Worm (Caenorhabditis elegans) whole organism, dauer: ENCODE results near the gene F55C5.10.

Source experiments
- unc-62 ChIP-seq: sonication (generic microtip); optimal IDR thresholded peaks from 2 replicates; lab custom pipeline; 2017; ENCODE audit warnings: missing biosample characterization, missing genetic modification reagents, missing genetic modification characterization

F55C5.10 gene

DNA sequence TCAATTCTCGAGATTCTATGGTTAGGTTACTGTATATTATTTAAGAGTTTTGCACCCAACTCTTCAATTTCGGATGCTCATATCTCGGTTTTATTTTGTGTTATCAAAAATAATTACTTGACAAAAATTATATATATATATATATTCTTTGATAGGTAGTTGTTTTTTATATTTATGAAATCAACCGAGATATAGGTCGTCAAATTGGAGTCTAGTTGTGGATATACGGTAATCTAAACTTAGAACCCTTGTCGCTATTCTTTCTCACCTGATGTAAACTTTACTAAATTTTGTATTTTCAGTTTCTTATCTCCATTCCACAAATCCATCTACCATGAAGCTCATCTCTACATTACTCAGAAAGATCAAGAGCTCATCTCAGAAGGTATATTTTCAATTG, at the start of gene F55C5.10:
Gene F55C5.10, plus strand, starts transcription at position 301 of the 400 bp plus-strand sequence.
- no peak for TF ChIP-seq unc-62

DNA sequence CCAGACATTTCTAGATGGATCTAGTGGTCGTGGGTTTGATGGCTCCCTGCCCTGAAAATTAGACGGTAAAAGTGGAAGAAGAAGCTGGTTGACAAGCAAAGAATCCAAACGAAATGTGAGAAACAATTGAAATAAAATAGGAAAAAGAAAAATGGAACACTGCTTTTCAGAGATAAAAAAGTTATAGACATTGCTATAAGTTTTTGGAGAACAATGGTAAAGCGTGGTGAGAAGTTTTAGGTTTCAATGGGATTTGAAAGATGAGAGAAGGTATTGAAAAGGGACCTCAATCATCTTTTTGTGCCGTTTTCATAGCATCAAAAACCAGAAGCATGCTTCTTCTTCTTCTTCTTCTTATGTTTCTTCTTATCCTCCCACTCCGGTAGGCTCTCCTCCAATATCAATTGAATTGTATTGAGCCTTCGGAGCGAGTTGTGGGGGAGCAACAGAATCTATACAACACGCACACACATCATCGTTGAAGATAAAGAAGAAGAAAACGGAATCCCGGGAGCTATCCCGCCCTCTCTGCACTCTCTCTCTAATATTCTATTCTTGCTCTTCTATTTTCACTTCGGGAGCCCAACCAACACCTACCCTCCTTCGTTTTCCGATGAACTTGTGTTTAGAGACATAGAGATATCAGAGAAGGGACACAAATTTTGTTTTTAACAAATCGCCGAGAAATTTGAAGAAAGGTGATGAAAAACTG, 48.8 kb upstream of the F55C5.10 start, which contains the start of gene myo-3:
Gene myo-3, minus strand, starts transcription at position 51 of the 712 bp plus-strand sequence.
- no peak for TF ChIP-seq unc-62

DNA sequence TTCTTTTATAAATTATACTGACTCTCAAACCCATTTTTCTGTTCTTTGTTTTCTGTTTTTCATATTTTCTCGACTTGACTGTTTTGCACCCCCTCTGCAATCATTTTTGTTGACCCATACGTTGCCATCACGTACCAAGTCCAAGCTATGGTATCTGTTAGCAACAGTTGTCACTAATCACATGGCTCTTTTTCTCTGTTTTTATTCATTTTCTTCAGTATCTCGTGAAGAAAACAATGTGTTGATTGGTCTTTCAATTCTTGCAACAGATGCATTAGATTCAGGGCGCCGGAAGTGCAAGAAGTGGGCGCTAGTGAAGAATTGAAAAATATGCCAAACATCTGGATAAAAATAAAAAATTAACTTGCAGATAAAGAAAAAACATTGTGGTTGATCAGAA, 47.8 kb upstream of the F55C5.10 start:
- no peak for TF ChIP-seq unc-62

DNA sequence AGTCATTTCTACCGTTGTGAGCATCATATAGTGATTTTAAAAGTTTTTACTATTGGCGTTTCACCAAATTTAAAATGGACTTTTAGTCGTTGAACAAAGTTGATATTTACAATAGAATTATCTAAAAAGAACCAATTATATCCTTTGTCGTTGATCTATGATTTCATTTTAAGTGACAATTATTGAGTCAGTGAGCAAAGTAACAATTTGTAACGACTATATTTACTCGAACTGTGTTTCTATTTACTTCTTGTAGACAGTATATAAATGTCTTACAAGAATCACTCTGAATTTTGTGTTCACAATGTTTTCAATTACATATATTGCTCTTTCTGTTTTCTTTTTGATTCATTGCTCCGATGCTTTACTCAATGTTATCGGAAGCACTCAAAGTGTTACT, 42.2 kb upstream of the F55C5.10 start, which contains the start of gene ttr-22:
Gene ttr-22, plus strand, starts transcription at position 301 of the 400 bp plus-strand sequence.
- no peak for TF ChIP-seq unc-62

DNA sequence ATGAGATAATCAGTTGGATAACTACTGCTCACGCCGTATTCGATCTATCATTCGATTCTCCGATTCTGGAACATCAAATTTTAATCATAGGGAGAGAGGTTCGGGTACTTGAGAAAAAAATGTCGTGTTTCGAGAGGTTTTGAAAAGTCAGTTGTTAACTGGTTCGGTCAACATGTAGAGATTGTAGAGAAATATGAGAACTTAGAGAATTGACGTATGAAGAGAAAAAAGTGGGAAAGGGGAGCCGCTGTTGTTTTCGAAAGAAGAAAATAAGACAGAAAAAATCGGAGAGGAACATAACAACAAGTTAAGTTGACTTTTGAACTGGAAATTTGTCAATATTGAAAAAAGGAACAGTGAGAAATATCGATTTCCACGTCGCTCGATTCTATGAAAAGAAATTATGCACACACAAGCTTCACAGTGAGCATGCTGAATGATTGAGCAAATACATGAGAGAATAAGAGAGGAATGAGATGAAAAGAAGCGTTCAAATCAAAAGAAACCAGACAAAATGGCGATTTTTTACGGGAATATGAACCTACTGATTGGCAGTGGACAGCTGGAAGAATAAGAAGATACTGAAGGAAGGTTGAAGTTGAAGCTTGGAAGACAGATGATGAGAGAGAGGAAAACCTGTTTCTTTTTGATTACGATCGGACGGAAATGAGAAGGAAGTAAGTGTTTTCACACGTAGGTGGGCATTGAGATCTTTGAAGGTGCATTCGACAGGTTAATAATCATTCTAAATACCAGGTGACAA, 38.1 kb upstream of the F55C5.10 start, which contains the start of the genes T04H1.13, slfl-5 and rad-50:
Gene T04H1.13, minus strand, starts transcription at position 51 of the 763 bp plus-strand sequence.
Gene slfl-5, minus strand, starts transcription at position 65 of the 763 bp plus-strand sequence.
Gene rad-50, plus strand, starts transcription at position 667 of the 763 bp plus-strand sequence.
- TF ChIP-seq unc-62: no peak

DNA sequence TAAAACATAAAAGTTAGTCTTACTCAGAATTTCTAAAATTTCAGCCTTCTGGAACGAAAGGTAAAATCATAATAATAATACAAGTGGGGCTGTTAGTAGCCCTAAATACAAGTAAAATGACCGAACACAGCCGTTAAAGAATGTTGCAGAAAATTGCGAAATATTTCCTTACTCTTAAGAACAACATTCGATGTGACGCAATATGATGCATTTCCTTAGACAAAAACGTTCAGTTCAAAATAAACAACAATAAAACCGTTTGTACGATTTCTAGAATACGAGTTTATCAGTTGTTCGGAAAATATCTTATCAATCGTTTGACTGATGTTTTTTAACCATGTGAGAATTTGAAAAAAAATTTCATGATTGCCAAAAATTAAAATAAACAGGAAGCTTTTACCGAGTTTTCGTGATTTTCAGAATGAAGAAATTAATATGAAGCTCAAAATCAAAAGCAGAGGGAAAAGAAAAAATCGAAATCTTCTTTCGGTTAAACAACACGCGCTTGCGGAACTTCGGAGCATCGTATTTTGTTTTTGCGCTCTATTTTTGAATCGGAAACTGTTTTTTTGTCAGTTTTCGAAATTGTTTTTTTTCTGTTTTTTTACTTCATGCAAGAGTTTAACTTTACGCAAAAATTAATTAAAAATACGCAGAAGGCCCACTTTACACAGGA, 37.4 kb upstream of the F55C5.10 start:
- no peak for TF ChIP-seq unc-62

DNA sequence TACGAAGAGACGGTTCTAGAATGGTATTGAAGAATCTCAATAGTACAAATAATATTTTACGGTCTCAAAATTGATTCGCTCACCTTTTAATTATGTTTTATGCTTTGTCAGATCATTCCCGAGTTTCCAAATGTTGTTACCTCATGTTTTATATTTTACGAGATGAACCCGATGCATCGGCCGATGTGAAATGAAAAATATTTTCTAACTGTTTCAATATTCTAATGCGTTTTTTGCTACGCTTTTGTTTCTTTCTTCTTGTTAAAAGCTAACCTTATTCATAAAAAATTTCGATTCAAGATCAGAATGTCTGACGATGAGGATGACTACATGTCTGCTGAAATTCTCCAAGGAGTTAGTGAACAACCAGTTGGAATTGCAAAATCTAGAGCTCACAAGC, 32.2 kb upstream of the F55C5.10 start, which contains the start of gene T04H1.5:
Gene T04H1.5, plus strand, starts transcription at position 301 of the 400 bp plus-strand sequence.
- TF ChIP-seq unc-62: no peak

DNA sequence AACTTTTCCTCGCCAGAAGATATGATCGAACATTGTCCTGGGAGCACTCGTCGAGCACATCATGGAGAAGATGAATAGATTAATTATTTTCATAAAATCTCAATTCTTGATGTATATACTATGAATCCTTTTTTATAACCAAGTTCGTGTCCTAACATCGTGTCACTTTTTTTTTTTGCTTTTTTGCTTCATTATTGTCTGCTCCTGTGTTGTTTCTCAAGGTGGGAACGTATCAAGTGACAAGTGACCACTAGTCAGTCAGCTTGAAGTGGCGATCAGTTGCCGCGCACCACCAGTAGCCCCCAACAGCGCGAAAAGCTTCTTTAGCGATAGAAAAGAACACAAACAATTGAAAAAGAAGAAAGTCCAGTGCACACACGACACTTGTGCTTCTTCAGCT, 31.0 kb upstream of the F55C5.10 start, which contains the start of gene lrx-1:
Gene lrx-1, plus strand, starts transcription at position 301 of the 400 bp plus-strand sequence.
- no peak for TF ChIP-seq unc-62

DNA sequence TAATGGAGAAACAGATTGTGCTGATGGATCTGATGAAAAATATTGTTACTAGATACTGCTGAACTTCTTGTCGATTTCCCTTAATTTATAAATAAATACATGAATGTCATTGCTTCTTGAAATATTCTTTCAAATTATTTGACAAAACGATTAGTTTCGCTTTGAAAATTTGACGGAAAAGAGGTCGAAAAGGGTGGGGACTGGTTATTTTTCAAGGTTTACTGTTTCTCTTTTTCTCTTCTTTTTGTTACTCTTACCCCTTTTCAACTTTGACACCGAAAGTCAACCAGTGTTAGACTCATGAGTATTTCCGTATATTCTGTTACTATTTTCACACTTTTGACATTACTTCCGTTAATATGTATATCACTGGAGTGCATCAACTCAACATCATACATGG, 27.9 kb upstream of the F55C5.10 start, which contains the start of gene T04H1.12:
Gene T04H1.12, plus strand, starts transcription at position 301 of the 400 bp plus-strand sequence.
- no peak for TF ChIP-seq unc-62

DNA sequence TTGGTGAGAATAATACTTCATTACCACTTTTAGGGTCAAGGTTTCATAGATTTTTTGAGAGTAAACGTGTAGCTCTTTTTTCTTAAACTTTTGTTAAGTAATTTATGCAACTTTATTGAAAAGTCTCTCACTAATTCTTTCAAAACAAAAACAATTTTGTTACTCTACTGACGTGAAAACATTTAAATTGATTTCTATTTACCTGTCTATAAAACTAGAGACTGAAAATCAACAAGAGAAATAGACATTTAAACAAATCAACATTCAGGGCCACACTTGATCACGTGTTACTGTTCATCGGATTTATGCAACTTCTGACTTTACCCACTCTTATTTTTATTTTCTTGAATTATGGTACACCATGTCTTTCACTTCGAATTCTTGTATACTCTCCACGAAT, 26.9 kb upstream of the F55C5.10 start, which contains the start of gene ugt-55:
Gene ugt-55, plus strand, starts transcription at position 301 of the 400 bp plus-strand sequence.
- TF ChIP-seq unc-62: no peak

DNA sequence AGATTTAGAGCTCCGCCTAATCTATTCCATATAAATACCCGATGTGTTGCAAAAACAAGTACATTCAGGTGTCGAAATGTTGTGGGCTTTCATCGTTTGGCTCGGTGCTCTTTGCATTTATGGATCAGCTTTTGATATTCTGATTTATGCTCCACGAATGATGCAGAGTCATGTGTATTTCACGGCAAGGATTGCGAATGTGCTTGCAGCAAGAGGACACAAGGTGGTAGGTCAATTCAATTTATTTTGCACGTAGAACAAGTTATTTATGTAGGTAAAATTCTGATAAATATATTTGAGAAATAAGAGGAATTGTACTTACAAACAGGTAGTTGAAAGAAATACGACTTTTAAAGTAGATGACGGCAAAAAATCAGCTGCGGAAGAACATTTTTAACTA, 24.4 kb upstream of the F55C5.10 start, which contains the start of gene ugt-56:
Gene ugt-56, plus strand, starts transcription at position 61 of the 400 bp plus-strand sequence.
- TF ChIP-seq unc-62: no peak

DNA sequence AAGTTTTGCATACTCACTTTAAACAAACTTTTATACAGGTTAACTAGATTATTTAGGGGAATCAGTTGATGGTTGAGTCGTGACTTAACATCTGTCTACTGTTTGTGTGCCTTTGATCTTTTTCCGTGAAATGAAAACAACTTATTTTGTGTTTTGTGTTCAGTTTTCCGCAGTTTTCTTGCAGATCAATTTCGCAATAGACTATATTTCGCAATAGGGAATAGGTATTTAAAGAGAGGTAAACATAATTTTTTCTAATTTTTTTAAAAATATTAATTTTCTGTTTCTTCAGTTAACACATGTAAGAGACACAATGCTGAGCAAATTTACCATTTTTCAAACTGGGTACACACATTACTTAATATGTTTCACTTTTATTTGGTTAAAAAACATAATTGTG, 21.9 kb upstream of the F55C5.10 start, which contains the start of gene tbb-6:
Gene tbb-6, plus strand, starts transcription at position 155 of the 400 bp plus-strand sequence.
- TF ChIP-seq unc-62: no peak

DNA sequence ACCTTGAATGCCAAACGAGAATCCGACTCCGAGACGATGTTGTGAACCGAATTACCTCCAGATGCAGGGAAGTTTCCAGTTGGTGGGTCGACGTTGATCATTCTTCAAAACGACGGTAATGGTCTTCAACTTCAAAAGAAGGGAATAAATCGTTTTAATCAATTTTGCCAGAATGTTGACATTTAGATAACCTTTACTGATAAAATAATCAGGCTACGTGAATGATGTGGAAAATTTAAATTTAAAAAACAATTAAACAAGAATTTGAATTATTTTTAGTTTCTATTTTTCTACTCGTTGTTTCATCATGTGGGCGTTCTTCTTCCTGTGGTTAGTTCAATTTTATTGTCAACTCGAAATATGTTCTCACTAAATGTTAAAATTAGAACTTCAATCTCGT, 19.6 kb upstream of the F55C5.10 start, which contains the start of gene ssp-35:
Gene ssp-35, minus strand, starts transcription at position 101 of the 400 bp plus-strand sequence.
- no peak for TF ChIP-seq unc-62

DNA sequence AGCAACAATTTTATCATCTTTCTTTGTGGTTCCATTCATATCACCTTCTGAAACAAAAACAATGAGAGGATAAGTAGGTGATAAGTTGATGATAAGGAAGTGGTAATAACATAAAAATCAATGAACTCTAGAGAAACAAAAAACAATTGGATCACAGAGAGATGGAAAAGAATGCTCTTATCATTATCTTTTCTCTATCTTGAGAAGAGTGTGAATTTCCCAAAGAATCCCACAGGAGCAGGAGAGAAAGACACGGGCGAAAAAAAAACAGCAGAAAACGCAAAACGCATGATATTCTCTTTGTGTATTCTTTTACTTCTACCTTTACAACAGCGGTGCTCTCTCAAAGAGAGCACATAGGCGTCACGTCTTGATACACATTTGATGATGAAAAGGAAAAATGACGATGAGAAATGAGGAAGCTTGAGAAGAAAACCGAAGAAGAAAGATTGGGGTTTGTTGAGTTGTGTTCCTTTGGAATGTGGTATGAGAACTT, 14.0 kb upstream of the F55C5.10 start, which contains the start of gene twk-24:
Gene twk-24, minus strand, starts transcription at position 51 of the 496 bp plus-strand sequence.
- TF ChIP-seq unc-62: no peak

DNA sequence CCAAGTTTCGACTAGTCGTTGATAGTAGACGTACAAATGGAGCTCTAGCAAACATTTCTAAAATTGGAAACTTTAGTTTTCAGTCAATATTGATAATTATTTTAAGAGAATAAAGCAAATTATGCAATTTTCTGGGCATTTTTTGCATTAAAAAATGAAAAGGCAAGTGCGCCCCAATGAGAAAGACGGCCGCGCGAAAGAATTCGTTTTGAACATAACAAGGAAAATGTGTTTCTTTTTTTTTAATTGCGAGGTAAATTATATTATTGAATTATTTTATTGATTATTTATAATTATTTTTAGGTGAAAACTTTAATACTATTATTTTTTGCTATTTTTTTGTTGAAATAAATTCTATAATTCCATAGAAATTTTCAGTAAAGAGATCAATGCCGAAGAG, 11.8 kb upstream of the F55C5.10 start, which contains the start of the genes tsfm-1 and capg-2:
Gene tsfm-1, minus strand, starts transcription at position 57 of the 400 bp plus-strand sequence.
Gene capg-2, plus strand, starts transcription at position 379 of the 400 bp plus-strand sequence.
- no peak for TF ChIP-seq unc-62

DNA sequence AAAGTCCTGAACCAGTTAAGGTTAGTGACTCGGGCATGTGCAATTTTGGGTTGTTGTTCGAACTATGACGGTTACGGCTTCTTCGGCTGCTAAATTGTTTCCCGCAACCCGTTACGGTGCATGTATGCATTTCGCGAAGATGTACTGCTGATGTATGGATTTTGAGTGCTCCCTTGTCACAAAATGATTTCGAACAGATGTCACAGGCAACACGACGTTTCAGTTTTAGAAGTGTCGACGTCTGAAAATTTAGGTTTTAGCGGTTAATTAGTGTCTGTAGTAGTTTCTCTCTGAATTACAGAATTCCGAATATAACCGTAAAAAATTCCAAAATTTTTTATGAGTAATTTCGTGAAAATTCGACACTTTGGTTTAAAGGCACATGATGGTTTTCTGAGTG, 7.6 kb upstream of the F55C5.10 start:
- no peak for TF ChIP-seq unc-62
